Worm (Caenorhabditis elegans): ENCODE measurements around the gene let-23.
A peak's percentile ranks its signal among the peaks of the same experiment; 100 is the strongest.

The let-23 gene

ce11 chrII:9176523-9176922 lies 20.8 kb upstream of the let-23 start:
- no peak for TF ChIP-seq ceh-39 (tag; optimal IDR thresholded peaks at IDR 0.05)
- no peak for TF ChIP-seq sem-2 (GFP tag; optimal IDR thresholded peaks at IDR 0.05)
- TF ChIP-seq unc-120 (tag; optimal IDR thresholded peaks at IDR 0.05; ENCODE audit: poor library complexity, severe bottlenecking), result no peak
- no peak for TF ChIP-seq hlh-1 (tag; optimal IDR thresholded peaks at IDR 0.05)
- no peak for TF ChIP-seq lin-32 (GFP tag; optimal IDR thresholded peaks at IDR 0.05)
- TF ChIP-seq snpc-4 (tag; optimal IDR thresholded peaks at IDR 0.05), result no peak
- TF ChIP-seq pha-4 (tag; optimal IDR thresholded peaks at IDR 0.05), result no peak
- TF ChIP-seq lsy-2 (tag; optimal IDR thresholded peaks at IDR 0.05), result no peak
- no peak for TF ChIP-seq elt-3 (tag; optimal IDR thresholded peaks at IDR 0.05)
- TF ChIP-seq tbx-8 (GFP tag; optimal IDR thresholded peaks at IDR 0.05), result no peak
- TF ChIP-seq drap-1 (GFP tag; optimal IDR thresholded peaks at IDR 0.05), result no peak
- no peak for TF ChIP-seq unc-39 (tag; optimal IDR thresholded peaks at IDR 0.05)
- no peak for TF ChIP-seq blmp-1 (tag; optimal IDR thresholded peaks at IDR 0.05)
- TF ChIP-seq nhr-28 (tag; optimal IDR thresholded peaks at IDR 0.05), result no peak
- TF ChIP-seq ceh-83 (GFP tag; optimal IDR thresholded peaks at IDR 0.05), result no peak
- TF ChIP-seq nhr-2 (tag; optimal IDR thresholded peaks at IDR 0.05), result no peak
- no peak for TF ChIP-seq mab-5 (tag; optimal IDR thresholded peaks at IDR 0.05)
- TF ChIP-seq ztf-11 (tag; optimal IDR thresholded peaks at IDR 0.05), result no peak

- TF ChIP-seq snpc-4 (tag; optimal IDR thresholded peaks at IDR 0.05) (no peak), unc-39 (tag; optimal IDR thresholded peaks at IDR 0.05) (no peak), lin-13 (tag; optimal IDR thresholded peaks at IDR 0.05) (peak; percentile 25), mep-1 (tag; optimal IDR thresholded peaks at IDR 0.05) (peak; percentile 42), ham-2 (GFP tag; optimal IDR thresholded peaks at IDR 0.05) (no peak), mls-2 (tag; optimal IDR thresholded peaks at IDR 0.05) (no peak), lin-32 (GFP tag; optimal IDR thresholded peaks at IDR 0.05) (no peak), nhr-2 (tag; optimal IDR thresholded peaks at IDR 0.05) (no peak), zip-8 (tag; optimal IDR thresholded peaks at IDR 0.05) (no peak), M03D4.4 (tag; optimal IDR thresholded peaks at IDR 0.05) (no peak), nhr-76 (tag; optimal IDR thresholded peaks at IDR 0.05) (no peak), nhr-12 (tag; optimal IDR thresholded peaks at IDR 0.05) (no peak), elt-3 (tag; optimal IDR thresholded peaks at IDR 0.05) (no peak), unc-62 (GFP tag; optimal IDR thresholded peaks at IDR 0.05) (no peak), sem-2 (GFP tag; optimal IDR thresholded peaks at IDR 0.05) (no peak), flh-1 (GFP tag; optimal IDR thresholded peaks at IDR 0.05) (no peak), pha-4 (tag; optimal IDR thresholded peaks at IDR 0.05) (no peak), ztf-11 (tag; optimal IDR thresholded peaks at IDR 0.05) (no peak), elt-1 (tag; optimal IDR thresholded peaks at IDR 0.05; ENCODE audit: borderline replicate concordance, insufficient read depth) (no peak), lsy-2 (tag; optimal IDR thresholded peaks at IDR 0.05) (peak; percentile 10), mab-5 (tag; optimal IDR thresholded peaks at IDR 0.05) (no peak), nhr-237 (tag; optimal IDR thresholded peaks at IDR 0.05) (no peak), cnd-1 (tag; optimal IDR thresholded peaks at IDR 0.05) (no peak), ces-1 (GFP tag; optimal IDR thresholded peaks at IDR 0.05) (peak; percentile 82), ceh-43 (GFP tag; optimal IDR thresholded peaks at IDR 0.05) (peak; percentile 38), ceh-83 (GFP tag; optimal IDR thresholded peaks at IDR 0.05) (no peak), unc-120 (tag; optimal IDR thresholded peaks at IDR 0.05; ENCODE audit: poor library complexity, severe bottlenecking) (no peak)
Measured at ce11 chrII:9177080-9177479, 20.2 kb upstream of the let-23 start, which contains the start of the genes sec-5 and pir-1. Gene sec-5, minus strand, starts transcription at chrII:9177152. Gene pir-1, plus strand, starts transcription at chrII:9177300.

- TF ChIP-seq nhr-2 (tag; optimal IDR thresholded peaks at IDR 0.05) (no peak), unc-120 (tag; optimal IDR thresholded peaks at IDR 0.05; ENCODE audit: poor library complexity, severe bottlenecking) (no peak), sptf-1 (tag; optimal IDR thresholded peaks at IDR 0.05) (no peak), lsy-2 (tag; optimal IDR thresholded peaks at IDR 0.05) (no peak), mls-2 (tag; optimal IDR thresholded peaks at IDR 0.05) (no peak), ceh-43 (GFP tag; optimal IDR thresholded peaks at IDR 0.05) (no peak), M03D4.4 (tag; optimal IDR thresholded peaks at IDR 0.05) (no peak), lin-13 (tag; optimal IDR thresholded peaks at IDR 0.05) (no peak), ztf-11 (tag; optimal IDR thresholded peaks at IDR 0.05) (no peak), nhr-76 (tag; optimal IDR thresholded peaks at IDR 0.05) (no peak), nhr-28 (tag; optimal IDR thresholded peaks at IDR 0.05) (no peak)
Measured at ce11 chrII:9178811-9179210, 18.5 kb upstream of the let-23 start.

- TF ChIP-seq ces-1 (GFP tag; optimal IDR thresholded peaks at IDR 0.05), result no peak
Measured at ce11 chrII:9181155-9181554, 16.2 kb upstream of the let-23 start.
